Fruit fly (Drosophila melanogaster): Measurements from ENCODE around the gene Gat.

Gene Gat

DNA sequence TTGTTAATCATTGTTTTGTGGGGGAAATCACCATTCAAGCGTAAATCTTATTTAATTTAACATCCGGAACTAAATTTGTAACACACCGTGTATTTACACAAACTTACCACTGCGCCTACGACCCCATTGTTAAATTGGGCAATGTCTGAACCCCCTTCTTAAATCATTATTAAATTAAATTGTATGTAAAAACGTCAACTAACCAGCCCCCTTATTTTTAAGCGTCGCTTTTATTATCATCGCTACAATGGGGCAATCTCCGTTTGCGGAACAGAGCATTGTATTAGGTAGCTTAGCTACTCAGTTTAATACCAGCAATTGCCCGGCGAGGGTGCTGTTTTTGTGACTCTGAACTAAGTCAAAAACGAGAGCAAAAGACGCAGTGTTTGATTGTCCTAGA, at the start of gene Gat:
TSS of gene Gat (plus strand) at position 301 of the 400 bp plus-strand sequence.
- TF ChIP-seq mld (GFP tag; IDR thresholded peaks at IDR 0.05; ENCODE audit: partially characterized antibody) (no peak), CG2199 (GFP tag; IDR thresholded peaks at IDR 0.05) (0 out of 3 replicates have a peak, but pooled peaks have one; percentile 34)

- TF ChIP-seq gem (tag; optimal IDR thresholded peaks at IDR 0.05) (peak; percentile 5), maf-S (GFP tag; optimal IDR thresholded peaks at IDR 0.05) (no peak), CG10147 (GFP tag; optimal IDR thresholded peaks at IDR 0.05) (no peak), CG4360 (GFP tag; IDR thresholded peaks at IDR 0.05) (no peak), CG17359 (tag; optimal IDR thresholded peaks at IDR 0.05) (no peak), CG2199 (GFP tag; IDR thresholded peaks at IDR 0.05) (0 out of 3 replicates have a peak, but pooled peaks have one; percentile 29), HLHmδ (GFP tag; optimal IDR thresholded peaks at IDR 0.05) (no peak), scrt (GFP tag; optimal IDR thresholded peaks at IDR 0.05) (no peak), klu (GFP tag; IDR thresholded peaks at IDR 0.05) (no peak), CG4424 (GFP tag; optimal IDR thresholded peaks at IDR 0.05) (no peak), CG15514 (GFP tag; optimal IDR thresholded peaks at IDR 0.05) (peak; percentile 97), fu2 (GFP tag; optimal IDR thresholded peaks at IDR 0.05) (no peak), pros (GFP tag; optimal IDR thresholded peaks at IDR 0.05) (no peak)
Measured at dm6 chr4:582836-583235, 46.7 kb upstream of the Gat start, which contains the start of gene CG1909. Gene CG1909 (plus strand): TSS chr4:583108.

- no peak for TF ChIP-seq Fer1 (GFP tag; optimal IDR thresholded peaks at IDR 0.05)
- TF ChIP-seq kni (GFP tag; optimal IDR thresholded peaks at IDR 0.05), result no peak
- TF ChIP-seq wor (GFP tag; IDR thresholded peaks at IDR 0.05), result no peak
- TF ChIP-seq repo (GFP tag; optimal IDR thresholded peaks at IDR 0.05), result no peak
- no peak for TF ChIP-seq Tbp (GFP tag; optimal IDR thresholded peaks at IDR 0.05)
- TF ChIP-seq CG17385 (GFP tag; optimal IDR thresholded peaks at IDR 0.05), result no peak
- no peak for TF ChIP-seq CG14965 (GFP tag; optimal IDR thresholded peaks at IDR 0.05; ENCODE audit: borderline replicate concordance)
- TF ChIP-seq Sin3A (optimal IDR thresholded peaks at IDR 0.05), result no peak
- no peak for TF ChIP-seq mam (GFP tag; optimal IDR thresholded peaks at IDR 0.05)
- TF ChIP-seq salm (tag; optimal IDR thresholded peaks at IDR 0.05), result no peak
- TF ChIP-seq Opbp (GFP tag; IDR thresholded peaks at IDR 0.05; ENCODE audit: partially characterized antibody), result no peak
- no peak for TF ChIP-seq Hmr (GFP tag; optimal IDR thresholded peaks at IDR 0.05)
- no peak for TF ChIP-seq CG4707 (GFP tag; optimal IDR thresholded peaks at IDR 0.05)
- TF ChIP-seq Xrp1 (GFP tag; IDR thresholded peaks at IDR 0.05), result no peak
- TF ChIP-seq Sox102F (GFP tag; optimal IDR thresholded peaks at IDR 0.05), result no peak
- no peak for TF ChIP-seq abd-A (tag; optimal IDR thresholded peaks at IDR 0.05)
- no peak for TF ChIP-seq slbo (GFP tag; IDR thresholded peaks at IDR 0.05)
- TF ChIP-seq CG11723 (GFP tag; optimal IDR thresholded peaks at IDR 0.05), result peak; percentile 43
- TF ChIP-seq CG15479 (GFP tag; optimal IDR thresholded peaks at IDR 0.05), result peak; percentile 32
- TF ChIP-seq Blimp-1 (GFP tag; optimal IDR thresholded peaks at IDR 0.05), result peak; percentile 90
- no peak for TF ChIP-seq sqz (GFP tag; optimal IDR thresholded peaks at IDR 0.05)
- no peak for TF ChIP-seq h (optimal IDR thresholded peaks at IDR 0.05)
- no peak for TF ChIP-seq HHEX (GFP tag; optimal IDR thresholded peaks at IDR 0.05)
- TF ChIP-seq Rfx (GFP tag; IDR thresholded peaks at IDR 0.05), result no peak
- TF ChIP-seq slp2 (GFP tag; optimal IDR thresholded peaks at IDR 0.05), result no peak
- TF ChIP-seq ato (GFP tag; IDR thresholded peaks at IDR 0.05; ENCODE audit: partially characterized antibody), result no peak
- no peak for TF ChIP-seq Trl (optimal IDR thresholded peaks at IDR 0.05)
- TF ChIP-seq Trl (GFP tag; optimal IDR thresholded peaks at IDR 0.05), result no peak
- no peak for TF ChIP-seq C15 (GFP tag; IDR thresholded peaks at IDR 0.05)
- TF ChIP-seq CG6813 (GFP tag; optimal IDR thresholded peaks at IDR 0.05), result no peak
- TF ChIP-seq onecut (GFP tag; IDR thresholded peaks at IDR 0.05), result peak; percentile 39; the same call in 1 of the 2 replicates
- TF ChIP-seq H15 (GFP tag; IDR thresholded peaks at IDR 0.05), result no peak
Measured at dm6 chr4:588514-588913, 41.0 kb upstream of the Gat start.

All from whole organism, embryonic.